Fruit fly (Drosophila melanogaster) S2 (cell line): ENCODE results near the gene fkh.

Experiments used
- CG8478 ChIP-seq: fragments of >200 bp; optimal IDR thresholded peaks from 2 replicates; lab custom pipeline; 2018
- CTCF ChIP-seq, 2 experiments: fragments of >200 bp; optimal IDR thresholded peaks; 2 replicates each; lab custom pipeline; 2018

DNA sequence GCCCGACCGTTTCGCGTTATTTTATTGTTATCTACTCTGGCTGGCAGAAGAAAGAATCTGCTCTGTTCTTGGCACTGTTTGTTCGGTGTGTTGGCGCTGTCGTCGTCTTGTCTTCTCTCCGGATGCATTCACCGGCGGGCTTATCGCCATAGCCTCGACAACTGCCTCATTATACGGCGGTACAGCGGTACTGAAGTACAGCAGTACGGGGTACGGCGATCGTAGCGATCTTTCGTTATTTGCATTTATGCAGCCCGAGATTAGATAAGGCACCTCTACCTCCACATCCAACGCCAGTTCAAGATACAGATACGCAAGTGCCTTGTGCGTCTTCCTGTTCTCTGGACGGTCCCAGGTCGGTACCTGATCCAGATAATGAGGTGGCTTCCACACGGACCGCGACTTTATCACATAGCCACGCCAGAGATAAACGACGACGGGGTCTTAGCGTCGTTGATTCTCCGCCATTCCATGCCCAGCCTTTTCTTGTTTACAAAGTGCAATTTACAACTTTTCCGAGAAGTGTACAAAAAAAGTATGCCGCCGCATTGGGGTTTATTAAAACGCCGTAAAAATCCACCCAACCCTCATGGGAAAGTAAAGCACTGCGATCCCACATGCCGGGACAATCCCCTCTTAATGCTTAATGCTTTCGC, 16.8 kb downstream of the fkh start:
- no peak for TF ChIP-seq CG8478 (lab: Kevin White, UChicago)
- TF ChIP-seq CTCF (optimal IDR thresholded peaks at IDR 0.05; lab: Kevin White, UChicago) = no peak
